Fruit fly (Drosophila melanogaster) whole organism, prepupa: ENCODE measurements around the gene Sry-beta.

Experiments
- Blimp-1 ChIP-seq: fragments of 200-800 bp; sonication (Bioruptor generic); optimal IDR thresholded peaks from 3 replicates; lab custom pipeline; 2017; ENCODE audit warnings: missing biosample characterization, missing genetic modification characterization, mild to moderate bottlenecking, moderate library complexity, missing genetic modification reagents
- CG10631 ChIP-seq: fragments of 200-800 bp; sonication (Bioruptor generic); optimal IDR thresholded peaks from 2 replicates; lab custom pipeline; 2016; ENCODE audit warnings: missing biosample characterization, missing genetic modification characterization
- CG10669 ChIP-seq: fragments of 200-800 bp; sonication (Bioruptor generic); optimal IDR thresholded peaks from 3 replicates; lab custom pipeline; 2018; ENCODE audit warnings: missing biosample characterization, mild to moderate bottlenecking, missing genetic modification characterization, moderate library complexity
- CG11294 ChIP-seq: fragments of 200-800 bp; sonication (Bioruptor generic); IDR thresholded peaks from 2 replicates; pipeline ENCODE4 v1.3.6; 2022; ENCODE audit warnings: missing biosample characterization, missing genetic modification characterization
- CG11762 ChIP-seq: fragments of 200-800 bp; sonication (Bioruptor generic); optimal IDR thresholded peaks from 3 replicates; lab custom pipeline; 2016; ENCODE audit warnings: missing biosample characterization, missing genetic modification characterization; ENCODE audit not compliant: insufficient read depth
- CG11902 ChIP-seq: fragments of 200-800 bp; sonication (Bioruptor generic); optimal IDR thresholded peaks from 3 replicates; lab custom pipeline; 2016; ENCODE audit warnings: missing biosample characterization, missing genetic modification characterization
- CG15336 ChIP-seq: fragments of 200-800 bp; sonication (Bioruptor generic); IDR thresholded peaks from 2 replicates; pipeline ENCODE4 v1.3.6; 2022; ENCODE audit warnings: missing biosample characterization, missing genetic modification characterization
- CG1621 ChIP-seq: fragments of 200-800 bp; sonication (Bioruptor generic); optimal IDR thresholded peaks from 3 replicates; lab custom pipeline; 2018; ENCODE audit warnings: missing biosample characterization, mild to moderate bottlenecking, missing genetic modification characterization
- CG16779 ChIP-seq: fragments of 200-800 bp; sonication (Bioruptor generic); optimal IDR thresholded peaks from 3 replicates; lab custom pipeline; 2017; ENCODE audit warnings: missing biosample characterization, mild to moderate bottlenecking, missing genetic modification characterization
- CG3032 ChIP-seq: fragments of 200-800 bp; optimal IDR thresholded peaks from 2 replicates; lab custom pipeline; 2019; ENCODE audit warnings: missing biosample characterization, mild to moderate bottlenecking, missing genetic modification characterization, moderate library complexity
- CG31627 ChIP-seq: fragments of 200-800 bp; sonication (Bioruptor generic); optimal IDR thresholded peaks from 3 replicates; lab custom pipeline; 2016; ENCODE audit warnings: missing biosample characterization, missing genetic modification characterization
- CG32006 ChIP-seq: fragments of 200-800 bp; sonication (Bioruptor generic); optimal IDR thresholded peaks from 3 replicates; lab custom pipeline; 2017; ENCODE audit warnings: missing biosample characterization, mild to moderate bottlenecking, missing genetic modification characterization
- CG34406 ChIP-seq: fragments of 200-800 bp; sonication (Bioruptor generic); optimal IDR thresholded peaks from 3 replicates; lab custom pipeline; 2016; ENCODE audit warnings: missing biosample characterization, missing genetic modification characterization
- CG3919 ChIP-seq: fragments of 200-800 bp; sonication (Bioruptor generic); optimal IDR thresholded peaks from 3 replicates; lab custom pipeline; 2016; ENCODE audit warnings: missing biosample characterization, missing genetic modification characterization
- CG4318 ChIP-seq: fragments of 200-800 bp; sonication (Bioruptor generic); optimal IDR thresholded peaks from 3 replicates; lab custom pipeline; 2017; ENCODE audit warnings: missing biosample characterization, mild to moderate bottlenecking, missing genetic modification characterization
- CG6163 ChIP-seq: fragments of 200-800 bp; sonication (Bioruptor generic); IDR thresholded peaks from 3 replicates; pipeline ENCODE4 v1.3.6; 2022; ENCODE audit warnings: missing biosample characterization, missing genetic modification characterization
- CG6276 ChIP-seq: fragments of 200-800 bp; sonication (Bioruptor generic); optimal IDR thresholded peaks from 2 replicates; lab custom pipeline; 2017; ENCODE audit warnings: missing biosample characterization, mild to moderate bottlenecking, missing genetic modification characterization
- CG6808 ChIP-seq: fragments of 200-800 bp; sonication (Bioruptor generic); optimal IDR thresholded peaks from 3 replicates; lab custom pipeline; 2017; ENCODE audit warnings: missing biosample characterization, missing genetic modification characterization, mild to moderate bottlenecking, moderate library complexity, missing genetic modification reagents
- CG8319 ChIP-seq: fragments of 200-800 bp; sonication (Bioruptor generic); optimal IDR thresholded peaks from 3 replicates; lab custom pipeline; 2016; ENCODE audit warnings: missing biosample characterization, missing genetic modification characterization
- Eip78C ChIP-seq: fragments of 200-800 bp; sonication (Bioruptor generic); peaks from one replicate; lab custom pipeline; 2016; ENCODE audit warnings: missing biosample characterization, missing genetic modification characterization
- Ets21C ChIP-seq: fragments of 200-800 bp; sonication (Bioruptor generic); optimal IDR thresholded peaks from 3 replicates; lab custom pipeline; 2016; ENCODE audit warnings: missing biosample characterization, missing genetic modification characterization
- Ets96B ChIP-seq: fragments of 200-800 bp; optimal IDR thresholded peaks from 2 replicates; lab custom pipeline; 2019; ENCODE audit warnings: missing biosample characterization, mild to moderate bottlenecking, missing genetic modification characterization, moderate library complexity
- Gug ChIP-seq: fragments of 200-800 bp; sonication (Bioruptor generic); IDR thresholded peaks from 2 replicates; pipeline ENCODE4 v1.3.6; 2022; ENCODE audit warnings: missing biosample characterization, missing genetic modification characterization
- Hr38 ChIP-seq: sonication (Bioruptor generic); optimal IDR thresholded peaks from 2 replicates; lab custom pipeline; 2016; ENCODE audit warnings: missing biosample characterization, missing genetic modification characterization
- Hr39 ChIP-seq: fragments of 200-800 bp; sonication (Bioruptor generic); optimal IDR thresholded peaks from 2 replicates; lab custom pipeline; 2016; ENCODE audit warnings: missing biosample characterization, missing genetic modification characterization
- Hr4 ChIP-seq: fragments of 200-800 bp; sonication (Bioruptor generic); optimal IDR thresholded peaks from 3 replicates; lab custom pipeline; 2016; ENCODE audit warnings: missing biosample characterization, missing genetic modification characterization
- Lpt ChIP-seq: fragments of 200-800 bp; sonication (Bioruptor generic); optimal IDR thresholded peaks from 3 replicates; lab custom pipeline; 2016; ENCODE audit warnings: missing biosample characterization, missing genetic modification characterization
- Met ChIP-seq: fragments of 200-800 bp; sonication (Bioruptor generic); optimal IDR thresholded peaks from 3 replicates; lab custom pipeline; 2016; ENCODE audit warnings: missing biosample characterization, missing genetic modification characterization
- Smox ChIP-seq: fragments of 200-800 bp; sonication (Bioruptor generic); optimal IDR thresholded peaks from 3 replicates; lab custom pipeline; 2016; ENCODE audit warnings: missing biosample characterization, missing genetic modification characterization
- Sox102F ChIP-seq: fragments of 200-800 bp; sonication (Bioruptor generic); optimal IDR thresholded peaks from 2 replicates; lab custom pipeline; 2016; ENCODE audit warnings: missing biosample characterization, mild to moderate bottlenecking, missing genetic modification characterization
- Sox14 ChIP-seq: fragments of 200-800 bp; sonication (Bioruptor generic); optimal IDR thresholded peaks from 3 replicates; lab custom pipeline; 2016; ENCODE audit warnings: missing biosample characterization, missing genetic modification characterization
- Sox15 ChIP-seq: fragments of 200-800 bp; sonication (Bioruptor generic); optimal IDR thresholded peaks from 3 replicates; lab custom pipeline; 2016; ENCODE audit warnings: missing biosample characterization, missing genetic modification characterization
- cyc ChIP-seq: fragments of 200-800 bp; sonication (Bioruptor generic); optimal IDR thresholded peaks from 3 replicates; lab custom pipeline; 2016; ENCODE audit warnings: missing biosample characterization, missing genetic modification characterization
- dsx ChIP-seq: fragments of 200-800 bp; optimal IDR thresholded peaks from 3 replicates; lab custom pipeline; 2019; ENCODE audit warnings: missing biosample characterization, mild to moderate bottlenecking, missing genetic modification characterization, moderate library complexity; ENCODE audit not compliant: poor library complexity, severe bottlenecking
- esn ChIP-seq: fragments of 200-800 bp; sonication (Bioruptor generic); optimal IDR thresholded peaks from 2 replicates; lab custom pipeline; 2016; ENCODE audit warnings: missing biosample characterization, mild to moderate bottlenecking, missing genetic modification characterization, moderate library complexity
- fd85E ChIP-seq: fragments of 200-800 bp; sonication (Bioruptor generic); optimal IDR thresholded peaks from 3 replicates; lab custom pipeline; 2016; ENCODE audit warnings: missing biosample characterization, missing genetic modification characterization
- fkh ChIP-seq: fragments of 200-800 bp; sonication (Bioruptor generic); optimal IDR thresholded peaks from 3 replicates; lab custom pipeline; 2017; ENCODE audit warnings: missing biosample characterization, mild to moderate bottlenecking, missing genetic modification characterization, moderate library complexity
- lz ChIP-seq: fragments of 200-800 bp; sonication (Bioruptor generic); optimal IDR thresholded peaks from 3 replicates; lab custom pipeline; 2016; ENCODE audit warnings: missing biosample characterization, missing genetic modification characterization
- net ChIP-seq: fragments of 200-800 bp; sonication (Bioruptor generic); optimal IDR thresholded peaks from 3 replicates; lab custom pipeline; 2016; ENCODE audit warnings: missing biosample characterization, missing genetic modification characterization
- pdm3 ChIP-seq: fragments of 200-800 bp; sonication (Bioruptor generic); optimal IDR thresholded peaks from 3 replicates; lab custom pipeline; 2016; ENCODE audit warnings: missing biosample characterization, missing genetic modification characterization
- salr ChIP-seq, 2 experiments: fragments of 200-800 bp; sonication (Bioruptor generic); optimal IDR thresholded peaks; 3 replicates each; lab custom pipeline; 2016 to 2018; ENCODE audit warnings: missing biosample characterization in 2 of 2, missing genetic modification characterization in 2 of 2, mild to moderate bottlenecking in 1 of 2
- spab ChIP-seq: fragments of 200-800 bp; sonication (Bioruptor generic); optimal IDR thresholded peaks from 2 replicates; lab custom pipeline; 2017; ENCODE audit warnings: missing biosample characterization, mild to moderate bottlenecking, missing genetic modification characterization, missing genetic modification reagents
- ss ChIP-seq, 2 experiments: fragments of 200-800 bp; sonication (Bioruptor generic); optimal IDR thresholded peaks; 2 replicates in 1 of 2; 3 replicates in 1 of 2; lab custom pipeline; 2017 to 2018; ENCODE audit warnings: mild to moderate bottlenecking in 2 of 2, missing biosample characterization in 2 of 2, missing genetic modification characterization in 2 of 2, moderate library complexity in 1 of 2
- svp ChIP-seq: fragments of 200-800 bp; sonication (Bioruptor generic); peaks from one replicate; lab custom pipeline; 2016; ENCODE audit warnings: missing biosample characterization, missing genetic modification characterization
- topi ChIP-seq: fragments of 200-800 bp; sonication (Bioruptor generic); optimal IDR thresholded peaks from 3 replicates; lab custom pipeline; 2016; ENCODE audit warnings: missing biosample characterization, missing genetic modification characterization

The Sry-beta gene

DNA sequence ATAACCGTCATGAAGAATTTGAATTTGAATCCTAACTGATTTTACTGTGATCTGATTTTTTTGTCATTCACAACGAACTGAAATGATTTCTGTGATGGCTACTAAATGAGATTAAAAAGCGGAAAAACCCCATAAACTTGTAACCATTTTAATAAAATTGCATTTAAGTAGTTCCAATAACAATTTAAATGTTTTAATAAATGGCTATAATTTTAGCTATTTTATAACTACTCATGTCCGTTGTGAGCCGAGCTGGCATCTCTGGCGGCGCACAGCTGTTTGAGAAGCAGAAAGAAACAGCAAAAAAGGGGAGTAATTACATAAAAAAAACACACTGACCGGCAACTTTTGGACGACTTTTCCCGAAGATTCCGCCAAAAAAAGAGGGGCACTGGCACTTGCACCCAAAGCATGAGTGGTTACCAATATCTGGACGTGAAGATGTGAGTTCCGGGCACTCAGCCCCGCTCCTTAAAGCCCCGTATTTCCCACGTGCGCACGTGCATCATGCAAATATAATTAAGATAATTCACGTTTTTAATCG lies 17.1 kb downstream of the Sry-beta start, which contains the start of the genes CG7950 and Rpp14a (continued):
- TF ChIP-seq esn (GFP tag; lab: Kevin White, UChicago) (peak; percentile 90), lz (GFP tag; lab: Kevin White, UChicago) (peak; percentile 90), CG10669 (GFP tag; lab: Kevin White, UChicago) (peak; percentile 76), topi (peak; percentile 80), Blimp-1 (GFP tag; lab: Kevin White, UChicago) (peak; percentile 34), net (GFP tag; lab: Kevin White, UChicago) (peak; percentile 84), svp (peak; percentile 87), CG34406 (GFP tag; lab: Kevin White, UChicago) (peak; percentile 80), Sox15 (GFP tag; lab: Kevin White, UChicago) (peak; percentile 63), Sox102F (GFP tag; lab: Kevin White, UChicago) (peak; percentile 84), pdm3 (peak; percentile 92), CG3919 (GFP tag; lab: Kevin White, UChicago) (peak; percentile 85), Eip78C (peak; percentile 93), dsx (GFP tag; lab: Kevin White, UChicago) (peak; percentile 71), Ets21C (peak; percentile 84), Met (GFP tag; lab: Kevin White, UChicago) (peak; percentile 83), CG15336 (peak; percentile 75), CG4318 (GFP tag; lab: Kevin White, UChicago) (no peak), CG3032 (tag; lab: Kevin White, UChicago) (peak; percentile 86), Gug (GFP tag; lab: Robert Waterston, UW) (peak; percentile 76), CG6276 (GFP tag; lab: Kevin White, UChicago) (no peak), CG16779 (peak; percentile 61)
- TF ChIP-seq, all 60 proteins: peak for 53

DNA sequence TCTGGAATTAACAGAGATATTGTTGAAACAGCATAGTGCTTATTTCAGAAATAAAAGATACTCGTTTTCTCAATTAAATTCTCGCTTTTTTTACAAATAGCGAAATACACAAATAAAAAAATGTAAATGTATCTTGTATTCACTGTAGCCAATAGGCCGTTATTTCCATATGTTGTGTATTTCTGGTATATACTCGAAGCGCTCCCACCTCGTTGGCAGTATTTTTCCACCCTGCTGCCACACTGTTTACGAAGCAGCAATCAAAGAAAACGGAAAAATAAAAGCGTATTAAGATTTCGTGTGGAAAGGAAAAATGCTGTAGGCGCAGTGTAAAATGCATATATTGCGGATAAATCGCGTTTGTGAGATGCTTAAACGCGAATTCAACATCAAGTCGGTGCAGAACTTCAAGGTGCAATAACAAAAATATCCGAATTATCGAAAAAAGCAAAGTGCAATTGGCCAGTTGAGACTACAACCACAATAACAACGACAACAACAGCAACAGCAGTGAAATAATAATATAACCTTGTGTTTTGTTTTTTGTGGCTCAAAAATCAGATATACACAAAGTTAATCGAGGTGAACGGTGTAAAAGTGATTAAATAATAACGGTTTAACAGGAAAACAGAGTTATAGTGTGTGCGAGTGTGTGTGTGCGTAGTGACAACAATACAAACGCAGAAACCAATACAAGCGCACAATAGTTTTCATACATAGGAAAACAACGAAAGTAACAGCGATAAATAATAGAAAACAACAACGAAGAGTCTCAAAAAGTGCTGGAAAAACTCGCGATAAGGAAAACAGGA lies 18.7 kb downstream of the Sry-beta start, which contains the start of gene sima:
TSS of gene sima (plus strand) at position 255 of the 812 bp plus-strand sequence.
- TF ChIP-seq Smox = peak; percentile 7
- TF ChIP-seq CG11902 (GFP tag; lab: Kevin White, UChicago) = no peak
- TF ChIP-seq Hr4 (GFP tag; lab: Kevin White, UChicago) = peak; percentile 5
- no peak for TF ChIP-seq CG8319 (GFP tag; lab: Kevin White, UChicago)
- TF ChIP-seq Ets96B = no peak
- TF ChIP-seq net (GFP tag; lab: Kevin White, UChicago) = peak; percentile 12
- TF ChIP-seq fd85E (GFP tag; lab: Kevin White, UChicago) = no peak
- no peak for TF ChIP-seq CG10669 (GFP tag; lab: Kevin White, UChicago)
- no peak for TF ChIP-seq Lpt (GFP tag; lab: Kevin White, UChicago)
- no peak for TF ChIP-seq spab (GFP tag; lab: Kevin White, UChicago)
- TF ChIP-seq Hr38 (GFP tag; lab: Kevin White, UChicago) = no peak
- TF ChIP-seq CG1621 (tag; lab: Kevin White, UChicago) = no peak
- TF ChIP-seq Met (GFP tag; lab: Kevin White, UChicago) = peak; percentile 13
- TF ChIP-seq Hr39 = peak; percentile 36
- TF ChIP-seq CG11294 (GFP tag; lab: Robert Waterston, UW) = 0 out of 2 replicates have a peak, but pooled peaks have one; percentile 17
- TF ChIP-seq Ets21C = peak; percentile 5
- peak; percentile 21 for TF ChIP-seq CG6808 (GFP tag; lab: Kevin White, UChicago)
- TF ChIP-seq dsx (GFP tag; lab: Kevin White, UChicago) = no peak
- TF ChIP-seq CG3032 (tag; lab: Kevin White, UChicago) = no peak
- no peak for TF ChIP-seq CG4318 (GFP tag; lab: Kevin White, UChicago)
- TF ChIP-seq cyc (GFP tag; lab: Kevin White, UChicago) = peak; percentile 19
- peak; percentile 28 for TF ChIP-seq svp
- TF ChIP-seq Blimp-1 (GFP tag; lab: Kevin White, UChicago) = peak; percentile 1
- TF ChIP-seq fkh = peak; percentile 10
- TF ChIP-seq CG6163 (GFP tag; lab: Robert Waterston, UW) = peak; percentile 61
- no peak for TF ChIP-seq CG10631
- TF ChIP-seq CG11762 (GFP tag; lab: Kevin White, UChicago) = no peak
- TF ChIP-seq CG31627 (GFP tag; lab: Kevin White, UChicago) = peak; percentile 24
- peak; percentile 31 to 41 for TF ChIP-seq ss (GFP tag; optimal IDR thresholded peaks at IDR 0.05; lab: Kevin White, UChicago)
- TF ChIP-seq Sox14 (GFP tag; lab: Kevin White, UChicago) = peak; percentile 6
- TF ChIP-seq topi = peak; percentile 35
- TF ChIP-seq CG32006 (GFP tag; lab: Kevin White, UChicago) = peak; percentile 9
- no peak for TF ChIP-seq salr (GFP tag; optimal IDR thresholded peaks at IDR 0.05; lab: Kevin White, UChicago)
- TF ChIP-seq CG34406 (GFP tag; lab: Kevin White, UChicago) = peak; percentile 3
- peak; percentile 46; the same call in 1 of the 2 replicates for TF ChIP-seq CG15336
- peak; percentile 14 for TF ChIP-seq CG6276 (GFP tag; lab: Kevin White, UChicago)
